Fruit fly (Drosophila melanogaster) whole organism: ENCODE results near the gene scpr-B.

Experiments
- CG8478 ChIP-seq: fragments of >200 bp; optimal IDR thresholded peaks from 2 replicates; lab custom pipeline; 2018; ENCODE audit warnings: inconsistent platforms
- Dll ChIP-seq: fragments of >200 bp; optimal IDR thresholded peaks from 2 replicates; lab custom pipeline; 2017
- EcR ChIP-seq, 2 experiments: fragments of >200 bp; optimal IDR thresholded peaks; 2 replicates each; lab custom pipeline; 2017; ENCODE audit warnings: missing biosample characterization in 2 of 2, missing genetic modification characterization in 2 of 2, missing genetic modification reagents in 2 of 2
- pan ChIP-seq: fragments of >200 bp; optimal IDR thresholded peaks from 2 replicates; lab custom pipeline; 2017
- psq ChIP-seq: fragments of >200 bp; optimal IDR thresholded peaks from 2 replicates; lab custom pipeline; 2017
- usp ChIP-seq: fragments of >200 bp; optimal IDR thresholded peaks from 2 replicates; lab custom pipeline; 2017; ENCODE audit warnings: missing biosample characterization, missing genetic modification characterization, mixed read lengths

Gene scpr-B

DNA sequence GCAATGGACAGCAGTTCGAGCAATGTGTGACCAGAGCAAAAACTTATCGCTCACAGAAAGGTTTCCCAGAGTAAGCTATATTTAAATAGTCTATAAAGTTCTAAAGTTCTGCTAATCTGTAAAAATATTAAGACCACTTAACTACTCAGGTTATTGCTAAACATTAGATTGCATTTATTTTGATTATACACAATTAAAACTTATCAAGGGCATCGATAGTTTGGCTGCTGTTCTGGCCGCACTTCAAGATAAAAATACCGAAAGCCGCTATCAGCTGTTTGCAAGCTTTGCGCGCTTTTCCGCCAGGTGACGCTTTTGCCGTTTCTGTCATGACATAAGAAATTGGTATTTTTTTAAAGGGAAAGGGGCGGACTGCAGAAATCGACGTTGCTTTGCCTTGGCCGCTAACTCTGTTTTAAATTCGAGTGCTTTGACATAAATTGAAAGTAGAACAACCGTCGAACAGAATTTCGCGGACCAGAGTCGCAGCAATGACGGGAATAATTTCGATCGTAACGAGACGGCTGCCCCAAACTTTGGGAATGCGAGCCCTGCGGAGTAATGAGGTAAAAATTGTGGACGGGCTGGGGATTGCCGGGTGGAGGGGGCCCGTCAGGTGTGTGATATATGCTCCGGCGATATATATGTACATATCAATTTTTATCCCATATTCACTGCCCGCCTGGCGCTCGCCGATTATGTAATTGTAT lies 3.3 kb upstream of the scpr-B start, which contains the start of the genes CG17734 and CG5214:
Gene CG17734, minus strand, starts transcription at position 49 of the 710 bp plus-strand sequence.
Gene CG5214, plus strand, starts transcription at position 352 of the 710 bp plus-strand sequence.
- TF ChIP-seq Dll (lab: Kevin White, UChicago) (no peak), psq (lab: Kevin White, UChicago) (no peak), pan (lab: Kevin White, UChicago) (no peak), EcR (GFP tag; optimal IDR thresholded peaks at IDR 0.05; lab: Kevin White, UChicago) (no peak), usp (no peak), CG8478 (lab: Kevin White, UChicago) (no peak)

DNA sequence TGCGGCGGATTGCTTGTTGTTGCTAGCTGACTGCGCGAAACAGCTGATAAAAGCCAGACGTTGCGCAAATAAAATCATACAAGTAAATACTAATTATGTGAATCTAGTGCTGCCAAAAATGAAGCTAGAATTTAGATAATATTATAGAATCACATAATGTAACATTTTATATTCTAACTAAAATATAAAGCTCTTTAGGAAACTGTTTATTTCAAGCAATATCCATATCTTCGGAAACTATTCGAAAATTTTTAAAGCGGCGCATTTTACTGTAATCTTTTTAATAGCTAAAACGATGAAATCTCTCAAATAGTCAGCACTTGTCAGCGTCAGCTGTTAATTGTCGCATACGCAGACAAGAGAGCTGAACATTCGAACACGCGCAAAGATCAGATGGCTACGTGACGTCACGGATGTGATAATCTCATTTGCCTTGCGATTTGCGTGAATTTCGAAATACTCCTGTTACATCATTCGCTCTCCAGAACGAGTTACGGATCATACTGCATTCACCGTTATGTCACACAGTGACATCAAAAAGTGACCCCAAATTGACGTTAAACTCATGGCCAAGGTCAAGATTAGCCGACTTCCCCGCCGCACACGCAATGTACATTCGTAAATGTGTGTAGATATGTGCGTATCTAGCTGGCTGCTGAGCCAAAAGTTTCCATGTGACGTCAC lies 2.4 kb upstream of the scpr-B start:
- TF ChIP-seq CG8478 (lab: Kevin White, UChicago) (no peak), pan (lab: Kevin White, UChicago) (no peak), usp (no peak), Dll (lab: Kevin White, UChicago) (no peak), psq (lab: Kevin White, UChicago) (no peak), EcR (GFP tag; optimal IDR thresholded peaks at IDR 0.05; lab: Kevin White, UChicago) (no peak)

DNA sequence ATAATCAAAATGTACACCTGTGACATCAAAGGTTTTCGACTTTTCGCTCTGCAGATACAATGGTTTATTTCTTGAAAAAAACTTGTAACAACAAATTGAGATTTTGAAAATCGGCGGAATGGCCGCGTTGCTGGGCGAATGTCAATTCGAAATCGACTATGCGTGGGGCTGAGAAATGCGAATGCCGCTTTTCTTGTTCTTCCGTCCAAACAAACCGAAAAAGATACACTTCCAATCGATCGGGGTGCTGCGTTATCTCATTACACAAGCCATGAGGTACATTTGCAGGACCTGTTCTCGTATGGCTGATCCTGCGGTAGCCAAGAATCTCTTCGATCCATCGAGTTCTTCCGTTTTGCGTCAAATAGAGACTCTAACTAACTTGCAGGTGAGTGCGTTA lies 3.2 kb downstream of the scpr-B start, which contains the start of gene CG31388:
Gene CG31388, plus strand, starts transcription at position 218 of the 400 bp plus-strand sequence.
- TF ChIP-seq Dll (lab: Kevin White, UChicago), result no peak
- no peak for TF ChIP-seq CG8478 (lab: Kevin White, UChicago)
- TF ChIP-seq usp, result no peak
- TF ChIP-seq psq (lab: Kevin White, UChicago), result no peak
- no peak for TF ChIP-seq EcR (GFP tag; optimal IDR thresholded peaks at IDR 0.05; lab: Kevin White, UChicago)
- no peak for TF ChIP-seq pan (lab: Kevin White, UChicago)

DNA sequence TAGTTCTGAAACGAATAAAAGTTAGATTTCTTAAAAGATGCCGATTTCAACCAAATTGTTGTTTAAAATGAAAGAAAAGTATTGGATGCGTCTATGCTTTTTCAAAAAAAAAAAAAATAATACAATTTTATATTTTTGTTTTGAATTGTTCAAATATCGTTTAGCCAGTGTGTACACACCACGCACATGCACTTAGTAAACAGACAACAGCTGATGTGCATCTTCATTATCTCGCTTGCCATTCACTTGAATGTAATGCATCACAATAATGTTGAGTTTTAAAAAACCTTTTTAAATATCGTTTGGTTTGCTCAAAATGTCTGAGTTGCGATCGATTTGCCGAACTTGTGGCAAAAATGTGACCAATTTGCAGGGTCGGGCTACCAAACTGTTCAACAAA lies 4.8 kb downstream of the scpr-B start, which contains the start of gene CG31441:
Gene CG31441, plus strand, starts transcription at position 246 of the 400 bp plus-strand sequence.
- TF ChIP-seq Dll (lab: Kevin White, UChicago), result no peak
- no peak for TF ChIP-seq usp
- TF ChIP-seq pan (lab: Kevin White, UChicago), result no peak

- TF ChIP-seq CG8478 (lab: Kevin White, UChicago) (no peak), usp (no peak), EcR (GFP tag; optimal IDR thresholded peaks at IDR 0.05; lab: Kevin White, UChicago) (no peak), psq (lab: Kevin White, UChicago) (no peak), pan (lab: Kevin White, UChicago) (no peak), Dll (lab: Kevin White, UChicago) (no peak)
These were observed 5.8 kb downstream of the scpr-B start, which contains the start of the genes Arfip and CG17721 for dm6 chr3R:11234918-11235371. TSS of gene Arfip (minus strand) at chr3R:11235013. TSS of gene CG17721 (plus strand) at chr3R:11235140.

- no peak for TF ChIP-seq EcR (GFP tag; optimal IDR thresholded peaks at IDR 0.05; lab: Kevin White, UChicago)
- no peak for TF ChIP-seq Dll (lab: Kevin White, UChicago)
- no peak for TF ChIP-seq psq (lab: Kevin White, UChicago)
- TF ChIP-seq usp, result no peak
- no peak for TF ChIP-seq CG8478 (lab: Kevin White, UChicago)
- no peak for TF ChIP-seq pan (lab: Kevin White, UChicago)
These were observed 9.0 kb downstream of the scpr-B start, which contains the start of the genes CG17187 and Dph3 for dm6 chr3R:11231705-11232261. TSS of gene CG17187 (minus strand) at chr3R:11231879. TSS of gene Dph3 (plus strand) at chr3R:11231912.

- TF ChIP-seq pan (lab: Kevin White, UChicago) (no peak), Dll (lab: Kevin White, UChicago) (no peak), psq (lab: Kevin White, UChicago) (no peak)
These were observed 9.8 kb downstream of the scpr-B start for dm6 chr3R:11231037-11231436.

DNA sequence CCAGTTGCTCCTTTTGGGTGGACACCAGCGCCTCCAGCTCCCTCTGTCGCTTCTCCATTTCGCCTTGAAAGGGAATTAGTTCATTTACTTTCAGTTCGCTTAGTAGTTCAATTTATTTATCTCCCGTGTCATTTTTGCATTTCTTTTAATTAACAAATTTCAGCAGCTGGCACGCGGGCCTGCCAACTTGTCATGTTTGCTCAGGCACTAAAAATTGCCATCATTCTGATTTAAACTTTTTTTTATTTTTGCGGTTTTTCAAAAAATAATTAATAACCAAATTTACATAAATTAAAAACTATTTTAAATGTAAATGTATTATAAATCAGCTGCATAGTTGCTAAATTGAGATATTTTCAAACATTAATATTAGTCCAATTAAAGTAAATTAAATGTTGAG lies 10.4 kb downstream of the scpr-B start, which contains the start of gene GCC88:
Gene GCC88, minus strand, starts transcription at position 209 of the 400 bp plus-strand sequence.
- TF ChIP-seq CG8478 (lab: Kevin White, UChicago), result no peak
- TF ChIP-seq EcR (GFP tag; optimal IDR thresholded peaks at IDR 0.05; lab: Kevin White, UChicago), result no peak
- TF ChIP-seq psq (lab: Kevin White, UChicago), result no peak
- no peak for TF ChIP-seq pan (lab: Kevin White, UChicago)
- TF ChIP-seq usp, result no peak
- TF ChIP-seq Dll (lab: Kevin White, UChicago), result no peak

DNA sequence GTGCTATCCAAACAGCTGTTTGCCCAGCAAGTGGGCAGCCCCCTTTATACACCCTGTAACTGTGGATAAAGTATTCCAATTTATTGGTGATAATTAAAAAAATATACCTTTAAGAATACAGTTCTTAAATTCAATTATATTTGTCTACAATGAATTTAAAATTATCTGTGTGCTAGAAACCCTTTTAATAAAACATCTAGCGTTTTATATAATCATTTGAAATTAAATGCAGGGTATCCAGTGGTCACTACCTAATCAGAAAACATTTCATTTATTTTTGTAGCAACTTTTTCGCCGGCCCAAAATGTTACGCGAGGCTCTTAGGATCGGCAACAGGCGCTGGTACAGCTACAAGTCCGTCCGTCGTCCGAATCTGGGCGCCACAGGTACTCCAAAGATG lies 14.3 kb downstream of the scpr-B start, which contains the start of gene CG17726:
Gene CG17726, plus strand, starts transcription at position 267 of the 400 bp plus-strand sequence.
- TF ChIP-seq usp, result no peak
- TF ChIP-seq pan (lab: Kevin White, UChicago), result peak; percentile 95

DNA sequence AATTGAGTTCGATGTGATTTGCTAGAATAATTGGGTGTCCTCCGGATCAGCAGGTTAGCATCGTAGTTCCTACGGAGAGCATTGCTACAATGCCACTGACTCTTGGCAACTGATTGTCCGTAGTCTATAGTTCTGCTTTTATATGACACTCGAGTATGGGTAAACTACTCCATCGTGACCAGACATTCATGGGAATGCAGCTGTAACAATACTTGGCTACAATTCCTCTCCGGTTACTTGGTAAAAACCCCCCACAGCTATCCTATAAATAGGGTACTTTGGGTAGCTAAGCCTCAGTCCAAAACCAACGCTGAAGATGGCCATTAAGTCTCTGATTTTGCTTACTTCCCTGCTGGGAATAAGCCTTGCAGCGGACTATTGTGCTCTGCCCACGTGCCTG lies 15.6 kb downstream of the scpr-B start, which contains the start of gene scpr-C:
Gene scpr-C, plus strand, starts transcription at position 301 of the 400 bp plus-strand sequence.
- TF ChIP-seq Dll (lab: Kevin White, UChicago) (no peak), psq (lab: Kevin White, UChicago) (no peak), CG8478 (lab: Kevin White, UChicago) (no peak)

DNA sequence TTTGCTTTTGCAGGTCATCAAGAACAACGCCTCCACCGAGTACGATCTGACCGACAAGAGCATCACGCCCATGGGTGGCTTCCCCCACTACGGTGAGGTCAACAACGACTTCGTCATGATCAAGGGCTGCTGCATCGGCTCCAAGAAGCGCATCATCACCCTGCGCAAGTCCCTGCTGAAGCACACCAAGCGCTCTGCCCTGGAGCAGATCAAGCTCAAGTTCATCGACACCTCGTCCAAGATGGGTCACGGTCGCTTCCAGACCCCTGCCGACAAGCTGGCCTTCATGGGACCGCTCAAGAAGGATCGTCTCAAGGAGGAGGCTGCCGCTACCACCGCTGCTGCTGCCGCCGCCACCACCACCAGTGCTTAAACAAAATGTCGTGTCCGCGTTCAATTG lies 16.3 kb downstream of the scpr-B start:
- TF ChIP-seq Dll (lab: Kevin White, UChicago) (no peak), pan (lab: Kevin White, UChicago) (no peak), usp (no peak), EcR (GFP tag; optimal IDR thresholded peaks at IDR 0.05; lab: Kevin White, UChicago) (no peak), psq (lab: Kevin White, UChicago) (no peak), CG8478 (lab: Kevin White, UChicago) (no peak)
